Fruit fly (Drosophila melanogaster): Measurements from ENCODE around the gene CG6996.

dm6 chr3L:20193748-20194058 lies 13.6 kb upstream of the CG6996 start:
- no peak for TF ChIP-seq CG7786 (GFP tag; optimal IDR thresholded peaks at IDR 0.05)
- no peak for TF ChIP-seq CG8924 (tag; optimal IDR thresholded peaks at IDR 0.05)
- TF ChIP-seq Hr51 (GFP tag; optimal IDR thresholded peaks at IDR 0.05), result no peak
- TF ChIP-seq vfl (GFP tag; optimal IDR thresholded peaks at IDR 0.05), result no peak
- TF ChIP-seq BEAF-32 (GFP tag; optimal IDR thresholded peaks at IDR 0.05), result no peak

All from whole organism, embryonic.